Fruit fly (Drosophila melanogaster) whole organism, embryonic: ENCODE data around the gene cnc.

ENCODE experiments used
- Ada2b ChIP-seq: fragments of 200-800 bp; sonication (Bioruptor generic); IDR thresholded peaks from 2 replicates; pipeline ENCODE4 v1.3.6; 2022; ENCODE audit warnings: missing biosample characterization, missing genetic modification characterization
- Atf3 ChIP-seq: fragments of 200-800 bp; sonication (Bioruptor generic); optimal IDR thresholded peaks from 3 replicates; lab custom pipeline; 2016; ENCODE audit warnings: missing biosample characterization, missing genetic modification characterization
- Awh ChIP-seq: fragments of 200-800 bp; sonication (Bioruptor generic); IDR thresholded peaks from 2 replicates; pipeline ENCODE4, ENCODE4 v1.3.6; 2022; ENCODE audit warnings: missing biosample characterization, missing genetic modification characterization
- CG11093 ChIP-seq: fragments of 200-800 bp; sonication (Bioruptor generic); IDR thresholded peaks from 3 replicates; pipeline ENCODE4 v1.3.6; 2022; ENCODE audit warnings: missing biosample characterization, missing genetic modification characterization
- CG11696 ChIP-seq: fragments of 200-800 bp; sonication (Bioruptor generic); IDR thresholded peaks from 2 replicates; pipeline ENCODE4 v1.3.6; 2022; ENCODE audit warnings: missing biosample characterization, missing genetic modification characterization
- CG1602 ChIP-seq: fragments of 200-800 bp; sonication (Bioruptor generic); optimal IDR thresholded peaks from 3 replicates; lab custom pipeline; 2016; ENCODE audit warnings: missing biosample characterization, missing genetic modification characterization
- CG18476 ChIP-seq: fragments of 200-800 bp; sonication (Bioruptor generic); optimal IDR thresholded peaks from 2 replicates; lab custom pipeline; 2016; ENCODE audit warnings: missing biosample characterization, mild to moderate bottlenecking, missing genetic modification characterization
- CG3995 ChIP-seq: fragments of 200-800 bp; sonication (Bioruptor generic); optimal IDR thresholded peaks from 3 replicates; lab custom pipeline; 2016; ENCODE audit warnings: missing biosample characterization, missing genetic modification characterization
- CG4730 ChIP-seq: fragments of 200-800 bp; sonication (Bioruptor generic); IDR thresholded peaks from 2 replicates; pipeline ENCODE4 v1.3.6; 2022; ENCODE audit warnings: missing biosample characterization, missing genetic modification characterization
- CG6175 ChIP-seq: fragments of 200-800 bp; sonication (Bioruptor generic); IDR thresholded peaks from 3 replicates; pipeline ENCODE4 v1.3.6; 2022; ENCODE audit warnings: missing biosample characterization, missing genetic modification characterization
- CG6854 ChIP-seq: fragments of 200-800 bp; sonication (Bioruptor generic); optimal IDR thresholded peaks from 3 replicates; lab custom pipeline; 2017; ENCODE audit warnings: missing biosample characterization, mild to moderate bottlenecking, missing genetic modification characterization
- CG7271 ChIP-seq: fragments of 200-800 bp; sonication (Bioruptor generic); optimal IDR thresholded peaks from 2 replicates; lab custom pipeline; 2018; ENCODE audit warnings: missing biosample characterization, mild to moderate bottlenecking, missing genetic modification characterization, moderate library complexity
- CG7745 ChIP-seq: fragments of 200-800 bp; sonication (Bioruptor generic); optimal IDR thresholded peaks from 2 replicates; lab custom pipeline; 2018; ENCODE audit warnings: missing biosample characterization, mild to moderate bottlenecking, missing genetic modification characterization, moderate library complexity
- CG8089 ChIP-seq: fragments of 200-800 bp; sonication (Bioruptor generic); optimal IDR thresholded peaks from 3 replicates; lab custom pipeline; 2016; ENCODE audit warnings: missing biosample characterization, missing genetic modification characterization
- CG8924 ChIP-seq: fragments of 200-800 bp; optimal IDR thresholded peaks from 3 replicates; lab custom pipeline; 2019; ENCODE audit warnings: missing biosample characterization, mild to moderate bottlenecking, missing genetic modification characterization, moderate library complexity
- CG8944 ChIP-seq: fragments of 200-800 bp; sonication (Bioruptor generic); optimal IDR thresholded peaks from 3 replicates; lab custom pipeline; 2016; ENCODE audit warnings: missing biosample characterization, missing genetic modification characterization
- CG9876 ChIP-seq: fragments of 200-800 bp; sonication (Bioruptor generic); optimal IDR thresholded peaks from 2 replicates; lab custom pipeline; 2016; ENCODE audit warnings: missing biosample characterization, missing genetic modification characterization
- Dbx ChIP-seq: fragments of 200-800 bp; sonication (Bioruptor generic); IDR thresholded peaks from 3 replicates; pipeline ENCODE4 v1.3.6; 2022; ENCODE audit warnings: missing biosample characterization, missing genetic modification characterization
- ERR ChIP-seq: fragments of 200-800 bp; sonication (Bioruptor generic); optimal IDR thresholded peaks from 2 replicates; lab custom pipeline; 2016; ENCODE audit warnings: missing biosample characterization, missing genetic modification characterization
- Ets65A ChIP-seq: fragments of 200-800 bp; sonication (Bioruptor generic); peaks from one replicate; lab custom pipeline; 2016; ENCODE audit warnings: missing biosample characterization, missing genetic modification characterization
- Fer2 ChIP-seq: fragments of 200-800 bp; sonication (Bioruptor generic); optimal IDR thresholded peaks from 2 replicates; lab custom pipeline; 2018; ENCODE audit warnings: missing biosample characterization, mild to moderate bottlenecking, missing genetic modification characterization, moderate library complexity
- HLH54F ChIP-seq: fragments of 200-800 bp; sonication (Bioruptor generic); optimal IDR thresholded peaks from 3 replicates; lab custom pipeline; 2016; ENCODE audit warnings: missing biosample characterization, missing genetic modification characterization
- Lhr ChIP-seq: fragments of 200-800 bp; sonication (Bioruptor generic); optimal IDR thresholded peaks from 3 replicates; lab custom pipeline; 2017; ENCODE audit warnings: mild to moderate bottlenecking, missing biosample characterization, missing genetic modification reagents, missing genetic modification characterization
- MESR4 ChIP-seq: fragments of 200-800 bp; sonication (Bioruptor generic); optimal IDR thresholded peaks from 2 replicates; lab custom pipeline; 2018; ENCODE audit warnings: missing biosample characterization, mild to moderate bottlenecking, missing genetic modification characterization, moderate library complexity
- Mrtf ChIP-seq: fragments of 200-800 bp; sonication (Bioruptor generic); IDR thresholded peaks from 3 replicates; pipeline ENCODE4 v1.3.6; 2022; ENCODE audit warnings: missing biosample characterization, missing genetic modification characterization
- Optix ChIP-seq: fragments of 200-800 bp; sonication (Bioruptor generic); IDR thresholded peaks from 3 replicates; pipeline ENCODE4 v1.3.6; 2022; ENCODE audit warnings: missing biosample characterization, missing genetic modification characterization
- Ptx1 ChIP-seq: fragments of 200-800 bp; sonication (Bioruptor generic); IDR thresholded peaks from 2 replicates; pipeline ENCODE4 v1.3.6; 2022; ENCODE audit warnings: missing biosample characterization, missing genetic modification characterization
- Sry-δ ChIP-seq: fragments of 200-800 bp; sonication (Bioruptor generic); optimal IDR thresholded peaks from 2 replicates; lab custom pipeline; 2016; ENCODE audit warnings: missing biosample characterization, missing genetic modification characterization
- Xbp1 ChIP-seq: fragments of 200-800 bp; sonication (Bioruptor generic); optimal IDR thresholded peaks from 3 replicates; lab custom pipeline; 2016; ENCODE audit warnings: missing biosample characterization, mild to moderate bottlenecking, missing genetic modification characterization
- en ChIP-seq: fragments of 200-800 bp; sonication (Bioruptor generic); optimal IDR thresholded peaks from 2 replicates; lab custom pipeline; 2016; ENCODE audit warnings: missing biosample characterization, missing genetic modification characterization
- eyg ChIP-seq: fragments of 200-800 bp; sonication (Bioruptor generic); optimal IDR thresholded peaks from 3 replicates; lab custom pipeline; 2016; ENCODE audit warnings: missing biosample characterization, missing genetic modification characterization
- fd96Cb ChIP-seq: fragments of 200-800 bp; sonication (Bioruptor generic); optimal IDR thresholded peaks from 2 replicates; lab custom pipeline; 2018; ENCODE audit warnings: missing biosample characterization, mild to moderate bottlenecking, missing genetic modification characterization, moderate library complexity
- fru ChIP-seq: fragments of >200 bp; optimal IDR thresholded peaks from 2 replicates; lab custom pipeline; 2017
- fu2 ChIP-seq: fragments of 200-800 bp; sonication (Bioruptor generic); optimal IDR thresholded peaks from 2 replicates; lab custom pipeline; 2016; ENCODE audit warnings: missing biosample characterization, missing genetic modification characterization
- gsb ChIP-seq: fragments of 200-800 bp; sonication (Bioruptor generic); IDR thresholded peaks from 2 replicates; pipeline ENCODE4 v1.3.6; 2022; ENCODE audit warnings: missing biosample characterization, missing genetic modification characterization
- h ChIP-seq: fragments of >200 bp; optimal IDR thresholded peaks from 2 replicates; lab custom pipeline; 2017
- hkb ChIP-seq, 2 experiments: fragments of 200-800 bp in 1 of 2; fragments of >200 bp in 1 of 2; sonication (Bioruptor generic) in 1 of 2; IDR thresholded peaks in 1 of 2; optimal IDR thresholded peaks in 1 of 2; 2 replicates each; pipeline versions ENCODE4 v1.3.6 to Lab custom; 2017 to 2022; ENCODE audit warnings: missing biosample characterization in 1 of 2, missing genetic modification characterization in 1 of 2
- jumu ChIP-seq: fragments of 200-800 bp; sonication (Bioruptor generic); optimal IDR thresholded peaks from 3 replicates; lab custom pipeline; 2016; ENCODE audit warnings: missing biosample characterization, missing genetic modification characterization
- lbe ChIP-seq: fragments of 200-800 bp; sonication (Bioruptor generic); optimal IDR thresholded peaks from 2 replicates; lab custom pipeline; 2016; ENCODE audit warnings: missing biosample characterization, mild to moderate bottlenecking, missing genetic modification characterization
- lilli ChIP-seq: fragments of 200-800 bp; sonication (Bioruptor generic); optimal IDR thresholded peaks from 3 replicates; lab custom pipeline; 2016; ENCODE audit warnings: missing biosample characterization, missing genetic modification characterization
- nerfin-2 ChIP-seq: fragments of 200-800 bp; sonication (Bioruptor generic); IDR thresholded peaks from 2 replicates; pipeline ENCODE4 v1.3.6; 2022; ENCODE audit warnings: missing biosample characterization, missing genetic modification characterization; ENCODE audit not compliant: partially characterized antibody
- oc ChIP-seq: fragments of 200-800 bp; sonication (Bioruptor generic); optimal IDR thresholded peaks from 2 replicates; lab custom pipeline; 2018; ENCODE audit warnings: missing biosample characterization, mild to moderate bottlenecking, missing genetic modification characterization, moderate library complexity
- pb ChIP-seq: fragments of 200-800 bp; sonication (Bioruptor generic); optimal IDR thresholded peaks from 3 replicates; lab custom pipeline; 2016; ENCODE audit warnings: missing biosample characterization, missing genetic modification characterization
- pho ChIP-seq: fragments of 200-800 bp; sonication (Bioruptor generic); optimal IDR thresholded peaks from 2 replicates; lab custom pipeline; 2016; ENCODE audit warnings: missing biosample characterization, missing genetic modification characterization
- pita ChIP-seq: fragments of 200-800 bp; sonication (Bioruptor generic); optimal IDR thresholded peaks from 2 replicates; lab custom pipeline; 2017; ENCODE audit warnings: missing biosample characterization, mild to moderate bottlenecking, missing genetic modification characterization
- pum ChIP-seq: fragments of 200-800 bp; sonication (Bioruptor generic); optimal IDR thresholded peaks from 2 replicates; lab custom pipeline; 2016; ENCODE audit warnings: missing biosample characterization, missing genetic modification characterization
- pzg ChIP-seq: fragments of 200-800 bp; sonication (Bioruptor generic); optimal IDR thresholded peaks from 3 replicates; lab custom pipeline; 2018; ENCODE audit warnings: missing biosample characterization, mild to moderate bottlenecking, missing genetic modification characterization, moderate library complexity
- schlank ChIP-seq: fragments of 200-800 bp; sonication (Bioruptor generic); optimal IDR thresholded peaks from 2 replicates; lab custom pipeline; 2018; ENCODE audit warnings: missing biosample characterization, mild to moderate bottlenecking, missing genetic modification characterization
- sens-2 ChIP-seq: fragments of 200-800 bp; sonication (Bioruptor generic); IDR thresholded peaks from 2 replicates; pipeline ENCODE4 v1.3.6; 2022; ENCODE audit warnings: missing biosample characterization, missing genetic modification characterization
- so ChIP-seq: fragments of 200-800 bp; sonication (Bioruptor generic); IDR thresholded peaks from 3 replicates; pipeline ENCODE4 v1.3.6; 2022; ENCODE audit warnings: missing biosample characterization, missing genetic modification characterization
- tgo ChIP-seq: fragments of 200-800 bp; sonication (Bioruptor generic); IDR thresholded peaks from 3 replicates; pipeline ENCODE4 v1.3.6; 2022; ENCODE audit warnings: missing biosample characterization, missing genetic modification characterization
- tx ChIP-seq: fragments of 200-800 bp; sonication (Bioruptor generic); optimal IDR thresholded peaks from 2 replicates; lab custom pipeline; 2016; ENCODE audit warnings: missing biosample characterization, missing genetic modification characterization
- zfh1 ChIP-seq: fragments of 200-800 bp; sonication (Bioruptor generic); IDR thresholded peaks from 3 replicates; pipeline ENCODE4 v1.3.6; 2022; ENCODE audit warnings: missing biosample characterization, missing genetic modification characterization

Gene cnc

dm6 chr3R:23211745-23212254 is 14.7 kb downstream of the cnc start (continued):
- peak; percentile 62 for TF ChIP-seq Ada2b (GFP tag; lab: Robert Waterston, UW)
- TF ChIP-seq CG11696 (GFP tag; lab: Robert Waterston, UW), result no peak
- no peak for TF ChIP-seq CG8089 (GFP tag; lab: Kevin White, UChicago)
- TF ChIP-seq en (GFP tag; lab: Kevin White, UChicago), result no peak
- peak; percentile 4 for TF ChIP-seq pho (GFP tag; lab: Kevin White, UChicago)
- TF ChIP-seq CG8944 (GFP tag; lab: Kevin White, UChicago), result no peak
- TF ChIP-seq ERR (GFP tag; lab: Kevin White, UChicago), result no peak
- no peak for TF ChIP-seq Optix
- TF ChIP-seq Fer2 (tag; lab: Kevin White, UChicago), result peak; percentile 20
- peak; percentile 31 for TF ChIP-seq CG18476
- TF ChIP-seq fru (lab: Kevin White, UChicago), result no peak
- peak; percentile 22 for TF ChIP-seq CG9876 (GFP tag; lab: Kevin White, UChicago)
- TF ChIP-seq Awh (GFP tag; lab: Robert Waterston, UW), result no peak
- no peak for TF ChIP-seq gsb (GFP tag; lab: Robert Waterston, UW)
- no peak for TF ChIP-seq tx (GFP tag; lab: Kevin White, UChicago)
- peak; percentile 7 for TF ChIP-seq HLH54F (GFP tag; lab: Kevin White, UChicago)
- TF ChIP-seq sens-2 (GFP tag; lab: Robert Waterston, UW), result no peak
- peak; percentile 61 for TF ChIP-seq tgo (GFP tag; lab: Robert Waterston, UW)
- TF ChIP-seq zfh1 (GFP tag; lab: Robert Waterston, UW), result no peak
- no peak for TF ChIP-seq CG7745 (tag; lab: Kevin White, UChicago)
- no peak for TF ChIP-seq pzg (GFP tag; lab: Kevin White, UChicago)
- peak; percentile 65 for TF ChIP-seq CG8924 (tag; lab: Kevin White, UChicago)
- TF ChIP-seq h (lab: Kevin White, UChicago), result no peak
- TF ChIP-seq CG4730 (GFP tag; lab: Robert Waterston, UW), result no peak
- TF ChIP-seq eyg, result no peak
- TF ChIP-seq lilli, result peak; percentile 54
- peak; percentile 10 for TF ChIP-seq schlank (tag; lab: Kevin White, UChicago)
- TF ChIP-seq Ptx1 (GFP tag; lab: Robert Waterston, UW), result peak; percentile 31; the same call in 1 of the 2 replicates
- no peak for TF ChIP-seq so (GFP tag; lab: Robert Waterston, UW)
- TF ChIP-seq Dbx (GFP tag; lab: Robert Waterston, UW), result peak; percentile 78
- no peak for TF ChIP-seq Ets65A
- TF ChIP-seq fu2 (GFP tag; lab: Kevin White, UChicago), result no peak
- TF ChIP-seq CG6854, result peak; percentile 41
- no peak for TF ChIP-seq pb (GFP tag; lab: Kevin White, UChicago)
- TF ChIP-seq Xbp1 (GFP tag; lab: Kevin White, UChicago), result peak; percentile 41
- TF ChIP-seq nerfin-2 (GFP tag; lab: Robert Waterston, UW), result no peak
- TF ChIP-seq jumu, result peak; percentile 54
- no peak for TF ChIP-seq Lhr (GFP tag; lab: Kevin White, UChicago)
- no peak for TF ChIP-seq lbe (GFP tag; lab: Kevin White, UChicago)
- TF ChIP-seq Mrtf (GFP tag; lab: Robert Waterston, UW), result 0 out of 3 replicates have a peak, but pooled peaks have one; percentile 8
- no peak for TF ChIP-seq CG3995 (GFP tag; lab: Kevin White, UChicago)
- TF ChIP-seq CG11093 (GFP tag; lab: Robert Waterston, UW), result no peak
- peak; percentile 49 for TF ChIP-seq pum (GFP tag; lab: Kevin White, UChicago)
- TF ChIP-seq hkb (optimal IDR thresholded peaks at IDR 0.05; lab: Kevin White, UChicago), result no peak
- peak; percentile 37; the same call in 1 of the 2 replicates for TF ChIP-seq hkb (GFP tag; IDR thresholded peaks at IDR 0.05; lab: Robert Waterston, UW)
- no peak for TF ChIP-seq pita (GFP tag; lab: Kevin White, UChicago)
- no peak for TF ChIP-seq CG7271 (tag; lab: Kevin White, UChicago)
- no peak for TF ChIP-seq Atf3 (GFP tag; lab: Kevin White, UChicago)
- TF ChIP-seq CG1602 (GFP tag; lab: Kevin White, UChicago), result peak; percentile 8
- TF ChIP-seq MESR4, result no peak
- TF ChIP-seq CG6175 (GFP tag; lab: Robert Waterston, UW), result no peak
- peak; percentile 24 for TF ChIP-seq fd96Cb
- TF ChIP-seq oc, result no peak
- TF ChIP-seq Sry-δ, result no peak
